Worm (Caenorhabditis elegans): ENCODE results near the gene rnp-5.

- TF ChIP-seq pqm-1 (tag; optimal IDR thresholded peaks at IDR 0.05) (no peak), hlh-30 (tag; optimal IDR thresholded peaks at IDR 0.05; ENCODE audit: insufficient read depth) (no peak), unc-86 (tag; optimal IDR thresholded peaks at IDR 0.05) (no peak), C38D4.7 (GFP tag; optimal IDR thresholded peaks at IDR 0.05) (no peak), ceh-24 (tag; optimal IDR thresholded peaks at IDR 0.05) (no peak), fax-1 (tag; optimal IDR thresholded peaks at IDR 0.05) (no peak)
Measured at ce11 chrIII:845485-845884, 8.2 kb downstream of the rnp-5 start, which contains the start of gene K02F3.2.
